Fruit fly (Drosophila melanogaster) ovary, adult (tissue): ENCODE data around the gene CG44838.

Experiments
- CG17801 ChIP-seq: fragments of 200-800 bp; optimal IDR thresholded peaks from 2 replicates; lab custom pipeline; 2019; ENCODE audit warnings: missing biosample characterization, mild to moderate bottlenecking, missing genetic modification characterization, moderate library complexity; ENCODE audit not compliant: partially characterized antibody

Gene CG44838

DNA sequence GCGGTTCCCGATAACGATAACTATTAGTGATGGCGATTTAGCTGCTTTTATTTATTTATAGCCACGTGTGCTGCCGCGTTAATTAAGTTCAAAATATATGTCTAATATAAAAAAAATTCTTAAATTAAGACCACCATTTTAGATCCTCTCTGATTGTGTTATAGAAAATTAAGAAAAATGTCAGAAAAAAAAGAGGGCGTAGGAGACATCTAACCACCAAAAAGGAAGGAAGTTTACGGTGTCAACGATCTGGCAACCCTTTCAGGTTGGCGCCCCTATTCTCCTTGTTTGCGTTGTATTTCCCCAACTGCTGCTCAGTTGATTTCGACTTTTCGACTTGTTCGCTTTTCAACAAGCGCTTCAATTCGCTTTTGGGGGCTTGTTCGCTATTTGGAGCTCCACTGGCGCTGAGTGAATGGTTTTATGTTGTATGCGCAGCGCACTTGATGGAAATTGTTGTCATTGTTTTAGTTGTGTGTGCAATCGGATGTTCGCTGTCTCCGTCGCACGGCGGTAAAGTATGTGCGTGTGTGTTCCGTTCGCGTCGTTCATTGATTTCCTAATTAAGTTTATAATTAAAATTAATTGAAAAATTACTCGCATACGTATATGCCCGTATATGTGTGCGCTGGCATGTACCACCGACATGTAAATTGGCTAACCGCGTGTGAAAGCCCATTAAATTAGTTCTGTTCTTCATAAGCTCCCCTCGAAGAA, at the start of gene CG44838, which contains the start of gene CG3434:
TSS of gene CG44838 (plus strand) at position 276 of the 717 bp plus-strand sequence.
TSS of gene CG3434 (minus strand) at position 25 of the 717 bp plus-strand sequence.
- TF ChIP-seq CG17801 (GFP tag; lab: Kevin White, UChicago) = peak; percentile 82

DNA sequence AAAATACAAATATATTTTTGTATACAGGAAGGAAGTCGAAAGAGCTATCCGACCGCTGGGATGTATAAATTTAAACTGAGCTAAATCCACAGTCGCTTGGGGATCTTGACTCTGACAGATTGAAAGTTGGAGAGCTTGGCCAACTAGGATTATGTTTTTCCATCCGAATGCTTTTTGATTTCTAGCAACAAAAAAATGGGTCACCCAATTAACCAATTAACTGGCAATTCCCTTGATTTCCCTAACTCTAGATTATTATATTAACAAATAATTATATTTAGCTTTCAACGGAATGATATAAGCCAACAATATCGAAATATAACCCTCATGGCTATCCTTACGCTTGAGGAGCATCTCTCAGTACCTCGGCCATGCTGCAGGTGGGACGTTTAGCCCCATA, 43.6 kb upstream of the CG44838 start, which contains the start of gene CG3982:
TSS of gene CG3982 (minus strand) at position 101 of the 400 bp plus-strand sequence.
- no peak for TF ChIP-seq CG17801 (GFP tag; lab: Kevin White, UChicago)

DNA sequence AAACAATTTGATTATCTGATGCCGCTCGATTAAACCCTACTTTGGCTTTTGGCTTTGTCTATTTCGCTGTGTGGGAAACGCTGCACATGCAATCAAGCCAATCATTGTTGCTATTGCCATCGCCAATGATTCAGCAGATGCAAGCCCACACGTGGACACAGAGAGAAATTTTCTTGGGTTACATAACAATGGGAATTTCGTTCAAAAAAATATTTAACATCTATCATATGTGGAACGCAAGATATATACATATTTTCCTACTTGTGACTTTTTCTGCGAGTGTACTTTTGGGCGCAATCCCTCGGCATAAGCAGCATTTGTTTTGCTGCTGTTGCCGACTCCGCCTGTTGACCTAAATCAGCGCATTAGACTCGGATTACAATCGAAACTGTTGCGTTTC, 41.5 kb upstream of the CG44838 start:
- peak; percentile 38 for TF ChIP-seq CG17801 (GFP tag; lab: Kevin White, UChicago)

DNA sequence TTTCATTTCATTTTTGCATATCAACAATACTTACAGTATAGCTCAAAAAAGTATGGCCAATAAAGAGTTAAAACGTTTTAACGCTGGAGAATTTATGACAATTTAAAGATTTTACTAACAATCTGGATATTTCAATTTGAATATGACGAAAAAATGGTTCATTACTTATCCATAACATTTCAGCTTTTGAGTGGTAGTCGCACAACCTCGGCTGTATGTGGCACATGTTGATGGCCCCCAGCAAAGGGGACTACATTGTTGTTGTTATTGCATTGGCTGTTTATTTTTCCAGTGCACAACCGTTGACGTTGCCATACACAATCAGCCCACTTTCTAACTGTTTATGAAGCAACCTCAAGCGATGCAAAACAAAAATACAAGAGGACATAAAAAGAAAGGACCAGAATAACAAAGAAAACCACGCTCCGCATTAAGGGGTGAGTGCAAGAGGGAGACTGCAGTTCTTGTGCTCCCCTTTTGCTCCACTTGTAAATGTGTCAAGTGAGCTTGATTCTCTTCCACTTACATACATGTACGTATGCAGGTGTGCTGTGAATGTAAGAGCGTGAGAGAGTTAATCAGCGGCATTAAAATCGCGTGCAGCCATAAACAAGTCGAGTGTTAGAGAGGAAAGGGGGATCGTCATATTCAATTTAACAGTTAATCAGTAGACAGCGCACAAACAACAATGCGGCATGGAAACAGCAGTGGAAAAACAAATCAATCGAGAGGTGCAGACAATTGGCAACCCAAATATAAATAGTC, 40.6 kb upstream of the CG44838 start:
- peak; percentile 98 for TF ChIP-seq CG17801 (GFP tag; lab: Kevin White, UChicago)

DNA sequence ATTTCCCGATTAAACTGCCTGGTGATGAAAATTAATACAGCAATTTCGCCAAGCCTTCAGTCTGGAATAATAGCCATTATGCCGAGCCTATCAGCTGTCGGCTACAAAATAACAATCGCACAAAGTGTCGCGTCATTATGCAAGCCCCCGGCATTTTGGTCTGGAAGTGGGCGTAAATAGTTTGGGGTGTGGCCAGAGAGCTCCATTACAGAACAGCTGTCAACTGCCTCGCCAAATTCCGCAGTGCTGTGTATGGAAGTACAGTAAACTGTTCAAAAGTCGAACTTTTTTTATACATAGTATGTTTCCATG, 40.1 kb upstream of the CG44838 start:
- TF ChIP-seq CG17801 (GFP tag; lab: Kevin White, UChicago) = no peak

DNA sequence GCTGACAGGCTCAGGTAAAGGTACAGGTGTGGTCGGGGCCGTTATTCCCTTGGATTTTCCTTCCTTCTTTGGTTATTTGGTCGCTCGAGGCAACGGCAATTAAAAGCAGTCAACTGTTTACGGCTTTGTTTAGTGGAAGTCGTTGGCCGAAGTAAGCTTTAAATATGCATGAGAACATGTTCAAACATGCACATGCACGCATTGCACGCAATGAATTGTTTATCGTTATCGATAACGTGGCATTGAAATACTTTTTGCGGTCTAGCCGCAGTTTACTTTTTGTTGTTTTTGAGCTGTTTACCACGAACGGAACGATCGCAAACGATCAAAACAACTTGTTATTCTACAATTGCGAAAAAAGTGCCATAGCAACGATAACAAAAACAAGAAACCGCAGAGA, 39.2 kb upstream of the CG44838 start:
- no peak for TF ChIP-seq CG17801 (GFP tag; lab: Kevin White, UChicago)

DNA sequence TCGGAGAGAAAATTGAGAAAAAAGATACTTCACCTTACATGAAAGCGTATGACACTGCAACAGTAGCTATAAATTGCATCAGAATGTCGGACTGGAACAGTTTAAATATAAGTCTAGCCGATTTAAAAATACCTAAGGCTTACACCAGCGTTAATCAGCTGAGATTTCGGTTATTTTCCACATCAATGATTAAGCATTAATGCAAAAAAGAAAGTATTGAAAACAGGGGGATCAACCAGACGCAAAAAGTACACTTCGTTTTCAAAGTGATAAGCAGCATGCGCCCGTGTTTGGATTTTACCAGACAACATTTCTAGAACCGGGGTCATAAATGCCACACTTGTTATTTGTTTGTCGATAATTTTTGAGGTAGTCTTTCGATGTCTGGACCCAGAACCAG, 38.7 kb upstream of the CG44838 start:
- TF ChIP-seq CG17801 (GFP tag; lab: Kevin White, UChicago) = no peak

DNA sequence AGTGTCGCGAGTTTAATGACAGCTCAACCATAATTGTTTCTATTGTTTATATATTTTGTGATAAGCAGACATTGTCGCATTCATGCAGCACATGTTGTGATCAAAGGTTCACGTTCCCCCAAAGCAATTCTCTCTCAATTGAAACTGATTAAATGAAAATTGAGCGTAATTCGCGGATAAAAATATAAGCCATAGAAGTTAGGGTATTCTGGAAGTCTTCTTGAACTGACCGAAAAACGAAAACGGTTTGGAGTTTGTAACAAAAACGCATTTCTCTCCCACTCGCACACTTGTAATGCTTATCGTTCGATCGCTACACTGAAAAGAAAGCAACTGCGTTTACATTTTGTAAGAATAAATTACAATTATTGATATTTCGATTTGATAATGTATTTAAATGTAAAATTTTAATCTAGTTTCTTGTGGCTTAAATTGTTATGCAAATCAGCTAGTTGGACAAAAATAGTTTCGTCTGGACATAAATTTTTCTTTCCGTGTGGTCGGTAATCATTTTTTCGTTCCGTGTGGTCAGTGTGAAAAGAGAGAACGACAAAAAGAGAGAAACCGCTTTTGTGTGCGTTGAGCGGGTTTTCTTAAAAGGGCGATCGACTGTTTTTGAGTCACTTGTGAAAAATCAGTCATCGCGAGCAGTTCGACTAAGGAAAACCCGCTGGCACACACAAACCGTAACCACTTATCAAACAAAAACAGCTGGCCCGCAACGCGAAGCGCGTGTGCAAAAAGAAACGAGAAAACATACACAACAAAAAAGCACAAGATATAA, 38.0 kb upstream of the CG44838 start, which contains the start of gene aay:
TSS of gene aay (plus strand) at position 618 of the 784 bp plus-strand sequence.
- peak; percentile 100 for TF ChIP-seq CG17801 (GFP tag; lab: Kevin White, UChicago)

DNA sequence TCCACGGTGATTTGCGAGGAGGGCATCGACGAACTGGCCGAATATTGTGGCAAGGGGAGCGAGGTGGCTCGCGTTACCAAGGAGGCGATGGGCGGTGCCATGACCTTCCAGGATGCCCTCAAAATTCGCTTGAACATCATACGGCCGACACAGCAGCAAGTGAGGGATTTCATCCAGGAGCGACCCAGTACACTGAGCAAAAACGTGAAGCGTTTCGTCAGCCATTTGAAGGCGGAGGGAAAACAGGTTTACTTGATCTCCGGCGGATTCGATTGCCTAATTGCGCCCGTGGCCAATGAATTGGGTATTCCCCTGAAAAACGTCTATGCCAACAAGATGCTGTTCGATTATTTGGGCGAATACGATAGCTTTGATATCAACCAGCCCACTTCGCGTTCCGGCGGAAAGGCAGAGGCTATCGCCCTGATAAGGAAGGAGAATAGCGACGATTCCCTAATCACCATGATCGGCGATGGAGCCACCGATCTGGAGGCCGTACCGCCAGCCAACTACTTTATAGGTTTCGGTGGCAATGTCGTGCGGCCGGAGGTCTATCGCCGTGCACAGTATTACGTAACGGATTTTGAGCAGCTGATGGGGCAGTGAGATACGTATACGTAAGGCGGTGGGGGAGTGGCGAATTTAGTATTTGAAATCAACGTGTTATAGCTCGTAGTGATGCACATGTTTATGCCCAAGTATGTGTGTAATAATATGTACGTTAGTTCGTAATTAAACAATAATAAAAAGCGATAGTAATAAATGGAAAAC, 36.9 kb upstream of the CG44838 start:
- no peak for TF ChIP-seq CG17801 (GFP tag; lab: Kevin White, UChicago)

DNA sequence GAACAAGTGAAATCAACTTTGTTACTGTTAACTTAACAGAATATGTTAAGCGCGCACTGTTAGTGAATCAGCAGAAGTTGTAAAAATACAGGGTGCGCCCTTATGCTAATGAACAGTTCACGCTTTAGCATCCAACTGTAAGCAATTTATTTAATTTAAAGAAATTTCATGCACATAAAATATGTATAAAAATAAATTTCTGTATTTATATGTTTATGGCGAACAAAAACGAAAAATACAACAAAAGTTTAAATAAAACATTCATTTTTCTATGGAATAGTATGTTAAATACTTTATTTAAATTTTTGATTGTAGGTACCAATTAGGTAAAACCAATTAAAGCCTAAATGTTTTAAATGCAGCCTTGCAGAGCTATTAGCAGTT, 36.3 kb upstream of the CG44838 start:
- TF ChIP-seq CG17801 (GFP tag; lab: Kevin White, UChicago) = peak; percentile 11

DNA sequence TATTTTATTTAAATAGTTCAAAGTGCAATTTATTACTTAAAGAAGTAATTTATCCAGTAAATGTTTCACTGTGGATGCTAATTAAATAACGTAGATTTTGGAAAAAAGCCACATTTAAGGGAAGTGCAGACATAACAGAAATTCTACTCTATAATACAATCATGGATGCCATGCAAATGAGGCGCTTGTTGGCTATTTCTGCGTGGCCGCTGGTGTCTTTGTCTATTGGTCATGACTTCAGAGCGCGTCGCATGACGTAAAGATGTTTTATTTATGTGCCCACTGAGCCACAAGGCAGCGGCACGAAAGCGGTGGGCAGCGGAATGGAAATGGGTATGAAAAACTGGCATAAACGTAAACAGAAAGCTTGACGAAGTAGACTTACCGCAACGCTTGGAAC, 35.0 kb upstream of the CG44838 start:
- TF ChIP-seq CG17801 (GFP tag; lab: Kevin White, UChicago) = no peak

DNA sequence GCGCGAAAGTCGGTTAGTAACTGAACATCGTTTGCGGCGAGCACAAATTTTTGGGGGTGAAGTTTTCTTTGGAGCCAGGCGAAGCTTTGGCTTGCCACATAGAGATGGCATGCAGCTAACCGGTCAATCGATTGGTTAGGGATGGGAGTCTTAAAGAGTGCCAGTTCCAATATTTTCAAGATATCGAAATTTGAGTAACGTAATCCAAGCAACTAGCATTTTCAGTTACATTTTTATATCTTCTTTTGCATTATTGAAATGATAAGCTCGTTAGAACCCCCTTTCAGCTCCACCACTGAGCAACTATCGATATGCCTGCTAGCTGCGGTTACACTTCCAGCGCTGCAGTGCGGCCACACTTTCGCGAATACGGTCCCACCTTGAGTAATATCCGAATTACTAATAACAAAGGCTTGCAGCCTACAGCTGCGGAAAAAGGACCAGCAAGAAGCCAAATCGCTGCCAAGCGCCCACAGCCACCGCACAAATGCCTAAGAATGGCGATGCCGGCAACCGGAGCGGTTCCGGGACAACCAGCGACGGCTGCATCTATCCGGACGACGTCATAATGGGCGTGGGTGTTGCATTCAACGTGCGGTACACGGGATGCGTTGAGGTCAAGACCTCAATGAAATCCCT, 34.1 kb upstream of the CG44838 start, which contains the start of the genes Atat and Shc:
TSS of gene Atat (minus strand) at position 103 of the 639 bp plus-strand sequence.
TSS of gene Shc (plus strand) at position 355 of the 639 bp plus-strand sequence.
- TF ChIP-seq CG17801 (GFP tag; lab: Kevin White, UChicago) = peak; percentile 97

DNA sequence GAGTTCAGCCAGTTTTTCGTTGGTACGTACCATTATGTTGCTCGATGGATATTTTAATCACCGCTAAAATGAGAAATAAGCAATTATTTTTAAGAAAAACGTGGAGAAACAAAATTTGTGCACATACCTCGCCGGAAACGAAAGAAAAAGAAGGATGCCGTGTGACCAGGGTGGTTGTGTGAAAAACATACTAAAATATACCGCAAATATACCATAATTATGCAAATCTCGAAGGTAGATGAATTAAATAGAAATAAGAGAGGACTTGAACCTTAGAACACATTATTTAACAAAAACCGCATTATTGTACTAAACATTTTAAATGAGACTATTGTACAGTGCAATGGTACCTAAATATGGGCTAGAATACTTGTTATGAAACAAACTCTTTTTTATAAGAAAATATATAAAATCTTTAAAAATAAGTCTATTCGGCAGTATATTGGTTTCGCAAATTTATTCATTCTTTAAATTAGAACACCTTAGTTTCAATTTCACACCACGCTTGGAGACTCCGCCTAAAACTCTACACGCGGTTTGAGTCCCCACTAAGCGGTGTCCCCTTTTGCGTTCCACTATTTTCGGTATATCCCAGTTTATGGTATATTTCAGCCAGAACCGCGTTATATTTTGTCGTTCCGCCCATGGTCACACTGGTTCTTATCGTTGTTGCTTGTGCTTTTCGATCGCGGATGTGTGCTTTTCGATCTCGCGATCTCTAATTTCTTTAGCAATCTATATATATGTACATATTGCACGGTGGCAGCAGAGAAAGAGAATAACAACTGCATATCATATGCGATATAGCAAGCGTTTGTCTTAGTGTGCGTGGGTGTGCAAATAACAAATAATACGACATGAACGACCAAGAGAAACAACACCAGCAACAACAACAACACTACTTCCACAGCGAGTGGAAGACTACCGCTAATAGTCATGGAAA, 30.9 kb upstream of the CG44838 start, which contains the start of the genes RpS17 and MTF-1:
TSS of gene RpS17 (minus strand) at position 157 of the 943 bp plus-strand sequence.
TSS of gene MTF-1 (plus strand) at position 648 of the 943 bp plus-strand sequence.
- peak; percentile 80 for TF ChIP-seq CG17801 (GFP tag; lab: Kevin White, UChicago)
